Fruit fly (Drosophila melanogaster) whole organism, pupa: ENCODE data around the gene Cpsf5.

ENCODE experiments used
- CG10348 ChIP-seq: fragments of 200-800 bp; sonication (Bioruptor generic); IDR thresholded peaks from 2 replicates; pipeline ENCODE4 v1.3.6; 2022; ENCODE audit warnings: missing biosample characterization, missing genetic modification characterization
- CG12605 ChIP-seq: fragments of 200-800 bp; sonication (Bioruptor generic); IDR thresholded peaks from 2 replicates; pipeline ENCODE4 v1.3.6; 2022; ENCODE audit warnings: missing biosample characterization, missing genetic modification characterization
- CG13204 ChIP-seq: fragments of 200-800 bp; sonication (Bioruptor generic); optimal IDR thresholded peaks from 2 replicates; lab custom pipeline; 2018; ENCODE audit warnings: missing biosample characterization, mild to moderate bottlenecking, missing genetic modification characterization, moderate library complexity
- CG14655 ChIP-seq: fragments of 200-800 bp; sonication (Bioruptor generic); optimal IDR thresholded peaks from 3 replicates; lab custom pipeline; 2017; ENCODE audit warnings: mild to moderate bottlenecking, missing biosample characterization, missing genetic modification reagents, missing genetic modification characterization
- CG15710 ChIP-seq: fragments of 200-800 bp; sonication (Bioruptor generic); optimal IDR thresholded peaks from 2 replicates; lab custom pipeline; 2018; ENCODE audit warnings: missing biosample characterization, mild to moderate bottlenecking, missing genetic modification characterization, moderate library complexity
- CG17806 ChIP-seq: fragments of 200-800 bp; sonication (Bioruptor generic); optimal IDR thresholded peaks from 2 replicates; lab custom pipeline; 2018; ENCODE audit warnings: missing biosample characterization, mild to moderate bottlenecking, missing genetic modification characterization, moderate library complexity
- CG32121 ChIP-seq: fragments of 200-800 bp; sonication (Bioruptor generic); IDR thresholded peaks from 2 replicates; pipeline ENCODE4 v1.3.6; 2022; ENCODE audit warnings: missing biosample characterization, missing genetic modification characterization
- CG34367 ChIP-seq: fragments of 200-800 bp; sonication (Bioruptor generic); optimal IDR thresholded peaks from 2 replicates; lab custom pipeline; 2018; ENCODE audit warnings: missing biosample characterization, mild to moderate bottlenecking, missing genetic modification characterization
- CG4496 ChIP-seq: fragments of 200-800 bp; sonication (Bioruptor generic); IDR thresholded peaks from 3 replicates; pipeline ENCODE4 v1.3.6; 2022; ENCODE audit warnings: missing biosample characterization, missing genetic modification characterization
- CG8159 ChIP-seq: fragments of 200-800 bp; sonication (Bioruptor generic); optimal IDR thresholded peaks from 3 replicates; lab custom pipeline; 2018; ENCODE audit warnings: missing biosample characterization, mild to moderate bottlenecking, missing genetic modification characterization, moderate library complexity
- CG8301 ChIP-seq: fragments of 200-800 bp; sonication (Bioruptor generic); optimal IDR thresholded peaks from 2 replicates; lab custom pipeline; 2018; ENCODE audit warnings: missing biosample characterization, mild to moderate bottlenecking, missing genetic modification characterization
- CG9948 ChIP-seq: fragments of 200-800 bp; sonication (Bioruptor generic); optimal IDR thresholded peaks from 2 replicates; lab custom pipeline; 2018; ENCODE audit warnings: missing biosample characterization, mild to moderate bottlenecking, missing genetic modification characterization, moderate library complexity
- D1 ChIP-seq: fragments of 200-800 bp; sonication (Bioruptor generic); optimal IDR thresholded peaks from 2 replicates; lab custom pipeline; 2018; ENCODE audit warnings: missing biosample characterization, mild to moderate bottlenecking, missing genetic modification characterization, moderate library complexity
- EcR ChIP-seq: fragments of 200-800 bp; sonication (Bioruptor generic); optimal IDR thresholded peaks from 3 replicates; lab custom pipeline; 2019; ENCODE audit warnings: missing biosample characterization, missing genetic modification characterization, mild to moderate bottlenecking, moderate library complexity, missing genetic modification reagents
- Ets98B ChIP-seq: fragments of 200-800 bp; sonication (Bioruptor generic); IDR thresholded peaks from 2 replicates; pipeline ENCODE4 v1.3.6; 2022; ENCODE audit warnings: missing biosample characterization, missing genetic modification characterization
- Pif1A ChIP-seq: fragments of 200-800 bp; sonication (Bioruptor generic); optimal IDR thresholded peaks from 3 replicates; lab custom pipeline; 2016; ENCODE audit warnings: missing biosample characterization, missing genetic modification characterization
- Pif1B ChIP-seq: fragments of 200-800 bp; sonication (Bioruptor generic); optimal IDR thresholded peaks from 3 replicates; lab custom pipeline; 2016; ENCODE audit warnings: missing biosample characterization, missing genetic modification characterization
- Snoo ChIP-seq: fragments of 200-800 bp; sonication (Bioruptor generic); optimal IDR thresholded peaks from 3 replicates; lab custom pipeline; 2017; ENCODE audit warnings: missing biosample characterization, mild to moderate bottlenecking, missing genetic modification characterization, inconsistent platforms
- fd96Ca ChIP-seq: fragments of 200-800 bp; sonication (Bioruptor generic); IDR thresholded peaks from 3 replicates; pipeline ENCODE4 v1.3.6; 2022; ENCODE audit warnings: missing biosample characterization, missing genetic modification characterization
- gl ChIP-seq: fragments of 200-800 bp; sonication (Bioruptor generic); optimal IDR thresholded peaks from 2 replicates; lab custom pipeline; 2018; ENCODE audit warnings: missing biosample characterization, mild to moderate bottlenecking, missing genetic modification characterization
- rn ChIP-seq: fragments of 200-800 bp; sonication (Bioruptor generic); IDR thresholded peaks from 2 replicates; pipeline ENCODE4 v1.3.6; 2022; ENCODE audit warnings: missing biosample characterization, missing genetic modification characterization

Cpsf5 gene

dm6 chr3L:9457619-9458092, 46.8 kb downstream of the Cpsf5 start, which contains the start of gene CG3437:
CG3437 (minus strand) TSS chr3L:9457669.
- TF ChIP-seq CG32121 (GFP tag; lab: Robert Waterston, UW) = peak; percentile 100
- TF ChIP-seq rn (GFP tag; lab: Robert Waterston, UW) = peak; percentile 100
- peak; percentile 100 for TF ChIP-seq CG14655
- peak; percentile 99 for TF ChIP-seq CG17806
- peak; percentile 100 for TF ChIP-seq fd96Ca
- TF ChIP-seq CG34367 (tag; lab: Kevin White, UChicago) = peak; percentile 99
- TF ChIP-seq CG12605 = peak; percentile 100
- TF ChIP-seq D1 = no peak
- peak; percentile 98 for TF ChIP-seq CG13204 (GFP tag; lab: Kevin White, UChicago)
- peak; percentile 100 for TF ChIP-seq Pif1A (GFP tag; lab: Kevin White, UChicago)
- peak; percentile 100 for TF ChIP-seq CG9948 (tag; lab: Kevin White, UChicago)
- peak; percentile 99 for TF ChIP-seq CG8159 (tag; lab: Kevin White, UChicago)
- TF ChIP-seq Snoo = peak; percentile 99
- peak; percentile 56 for TF ChIP-seq EcR (GFP tag; lab: Kevin White, UChicago)
- TF ChIP-seq Ets98B = peak; percentile 100
- TF ChIP-seq CG4496 = peak; percentile 100
- peak; percentile 99 for TF ChIP-seq CG10348 (GFP tag; lab: Robert Waterston, UW)
- TF ChIP-seq Pif1B = peak; percentile 99
- peak; percentile 100 for TF ChIP-seq CG15710 (tag; lab: Kevin White, UChicago)
- TF ChIP-seq CG8301 = peak; percentile 100
- TF ChIP-seq gl (tag; lab: Kevin White, UChicago) = peak; percentile 98
- TF ChIP-seq, all 21 proteins: peak for 20

dm6 chr3L:9460775-9461491, 50.1 kb downstream of the Cpsf5 start, which contains the start of the genes CG3434 and CG44838:
CG3434 (minus strand) TSS chr3L:9460799.
CG44838 (plus strand) TSS chr3L:9461050.
- peak; percentile 74 for TF ChIP-seq Pif1B
- peak; percentile 75; the same call in 2 of the 3 replicates for TF ChIP-seq fd96Ca
- TF ChIP-seq CG8301 = peak; percentile 50
- peak; percentile 47 for TF ChIP-seq Ets98B
- peak; percentile 63 for TF ChIP-seq CG14655
- peak; percentile 54 for TF ChIP-seq CG34367 (tag; lab: Kevin White, UChicago)
- peak; percentile 54 for TF ChIP-seq CG9948 (tag; lab: Kevin White, UChicago)
- TF ChIP-seq CG4496 = peak; percentile 71
- TF ChIP-seq rn (GFP tag; lab: Robert Waterston, UW) = peak; percentile 39; the same call in 1 of the 2 replicates
- no peak for TF ChIP-seq gl (tag; lab: Kevin White, UChicago)
- TF ChIP-seq CG15710 (tag; lab: Kevin White, UChicago) = peak; percentile 68
- TF ChIP-seq CG32121 (GFP tag; lab: Robert Waterston, UW) = peak; percentile 73
- TF ChIP-seq Snoo = peak; percentile 73
- peak; percentile 37 for TF ChIP-seq CG13204 (GFP tag; lab: Kevin White, UChicago)
- peak; percentile 75 for TF ChIP-seq EcR (GFP tag; lab: Kevin White, UChicago)
- peak; percentile 57 for TF ChIP-seq CG17806
- peak; percentile 70 for TF ChIP-seq Pif1A (GFP tag; lab: Kevin White, UChicago)
- no peak for TF ChIP-seq CG12605
- no peak for TF ChIP-seq D1
- no peak for TF ChIP-seq CG10348 (GFP tag; lab: Robert Waterston, UW)
- peak; percentile 66 for TF ChIP-seq CG8159 (tag; lab: Kevin White, UChicago)
- TF ChIP-seq, all 21 proteins: peak for 17

dm6 chr3L:9461670-9462246, 50.9 kb downstream of the Cpsf5 start:
- TF ChIP-seq rn (GFP tag; lab: Robert Waterston, UW) = 0 out of 2 replicates have a peak, but pooled peaks have one; percentile 28
- TF ChIP-seq CG10348 (GFP tag; lab: Robert Waterston, UW) = no peak
- TF ChIP-seq D1 = no peak
- TF ChIP-seq CG9948 (tag; lab: Kevin White, UChicago) = peak; percentile 7
- no peak for TF ChIP-seq gl (tag; lab: Kevin White, UChicago)
- TF ChIP-seq CG14655 = no peak
- peak; percentile 81 for TF ChIP-seq EcR (GFP tag; lab: Kevin White, UChicago)
- TF ChIP-seq CG12605 = no peak
- peak; percentile 47; the same call in 2 of the 3 replicates for TF ChIP-seq fd96Ca
- no peak for TF ChIP-seq CG15710 (tag; lab: Kevin White, UChicago)
- no peak for TF ChIP-seq CG13204 (GFP tag; lab: Kevin White, UChicago)
- TF ChIP-seq Ets98B = no peak
- peak; percentile 30 for TF ChIP-seq CG17806
- TF ChIP-seq CG4496 = peak; percentile 69; the same call in 2 of the 3 replicates
- TF ChIP-seq Pif1A (GFP tag; lab: Kevin White, UChicago) = no peak
- TF ChIP-seq CG32121 (GFP tag; lab: Robert Waterston, UW) = peak; percentile 36
- TF ChIP-seq CG34367 (tag; lab: Kevin White, UChicago) = peak; percentile 36
- no peak for TF ChIP-seq CG8159 (tag; lab: Kevin White, UChicago)
- TF ChIP-seq Snoo = no peak
- TF ChIP-seq CG8301 = no peak
- no peak for TF ChIP-seq Pif1B

dm6 chr3L:9462247-9462769, 51.5 kb downstream of the Cpsf5 start:
- TF ChIP-seq CG15710 (tag; lab: Kevin White, UChicago) = peak; percentile 91
- TF ChIP-seq CG8301 = peak; percentile 96
- TF ChIP-seq D1 = peak; percentile 93
- TF ChIP-seq CG9948 (tag; lab: Kevin White, UChicago) = peak; percentile 88
- no peak for TF ChIP-seq rn (GFP tag; lab: Robert Waterston, UW)
- peak; percentile 94 for TF ChIP-seq Pif1A (GFP tag; lab: Kevin White, UChicago)
- peak; percentile 94 for TF ChIP-seq CG8159 (tag; lab: Kevin White, UChicago)
- peak; percentile 89 for TF ChIP-seq Snoo
- peak; percentile 90 for TF ChIP-seq CG34367 (tag; lab: Kevin White, UChicago)
- peak; percentile 96 for TF ChIP-seq CG14655
- TF ChIP-seq CG13204 (GFP tag; lab: Kevin White, UChicago) = peak; percentile 49
- peak; percentile 91 for TF ChIP-seq Ets98B
- peak; percentile 66 for TF ChIP-seq CG12605
- peak; percentile 90 for TF ChIP-seq CG17806
- peak; percentile 62 for TF ChIP-seq gl (tag; lab: Kevin White, UChicago)
- no peak for TF ChIP-seq EcR (GFP tag; lab: Kevin White, UChicago)
- peak; percentile 87 for TF ChIP-seq Pif1B
- TF ChIP-seq CG4496 = peak; percentile 92
- TF ChIP-seq fd96Ca = no peak
- TF ChIP-seq CG10348 (GFP tag; lab: Robert Waterston, UW) = peak; percentile 52; the same call in 1 of the 2 replicates
- peak; percentile 90 for TF ChIP-seq CG32121 (GFP tag; lab: Robert Waterston, UW)
